Worm (Caenorhabditis elegans) whole organism, L4 larva: ENCODE measurements around the gene srx-104.

Source experiments
- D1046.2 ChIP-seq: fragments of 200-800 bp; sonication (Bioruptor generic); IDR thresholded peaks from 2 replicates; pipeline ENCODE4 v1.3.6; 2022; ENCODE audit warnings: missing genetic modification characterization, missing compliant biosample characterization
- aly-2 ChIP-seq: sonication (generic microtip); optimal IDR thresholded peaks from 2 replicates; lab custom pipeline; 2018; ENCODE audit warnings: missing biosample characterization, missing genetic modification characterization
- ama-1 ChIP-seq: fragments of 150-350 bp; optimal IDR thresholded peaks from 2 replicates; lab custom pipeline; 2014; ENCODE audit warnings: inconsistent platforms, mixed read lengths
- hmg-1.1 ChIP-seq: fragments of 200-800 bp; sonication (Bioruptor generic); IDR thresholded peaks from 2 replicates; pipeline ENCODE4 v1.3.6; 2022; ENCODE audit warnings: missing genetic modification reagents, missing genetic modification characterization, missing compliant biosample characterization
- nhr-111 ChIP-seq: fragments of 200-800 bp; sonication (Bioruptor generic); optimal IDR thresholded peaks from 2 replicates; lab custom pipeline; 2018; ENCODE audit warnings: mild to moderate bottlenecking, missing genetic modification characterization, missing compliant biosample characterization
- pha-4 ChIP-seq, 2 experiments: fragments of 150-350 bp in 1 of 2; fragments of 200-800 bp in 1 of 2; sonication (Bioruptor generic) in 1 of 2; IDR thresholded peaks in 1 of 2; optimal IDR thresholded peaks in 1 of 2; 2 replicates each; pipeline versions ENCODE4 v1.3.6 to Lab custom; 2014 to 2022; ENCODE audit warnings: missing genetic modification characterization in 2 of 2, missing genetic modification reagents in 2 of 2, missing biosample characterization in 1 of 2, missing compliant biosample characterization in 1 of 2
- php-3 ChIP-seq: fragments of 200-800 bp; sonication (Bioruptor generic); IDR thresholded peaks from 2 replicates; pipeline ENCODE4 v1.3.6; 2022; ENCODE audit warnings: missing genetic modification reagents, missing genetic modification characterization, missing compliant biosample characterization
- pqm-1 ChIP-seq: sonication (generic microtip); optimal IDR thresholded peaks from 2 replicates; lab custom pipeline; 2017; ENCODE audit warnings: missing biosample characterization, missing genetic modification characterization
- snpc-4 ChIP-seq: fragments of 150-350 bp; optimal IDR thresholded peaks from 2 replicates; lab custom pipeline; 2014; ENCODE audit warnings: missing biosample characterization, missing genetic modification characterization
- spr-1 ChIP-seq: sonication (generic microtip); optimal IDR thresholded peaks from 2 replicates; lab custom pipeline; 2016; ENCODE audit warnings: mild to moderate bottlenecking, missing genetic modification characterization, missing compliant biosample characterization
- ztf-11 ChIP-seq: fragments of 150-350 bp; optimal IDR thresholded peaks from 2 replicates; lab custom pipeline; 2014; ENCODE audit warnings: missing biosample characterization, missing genetic modification characterization

DNA sequence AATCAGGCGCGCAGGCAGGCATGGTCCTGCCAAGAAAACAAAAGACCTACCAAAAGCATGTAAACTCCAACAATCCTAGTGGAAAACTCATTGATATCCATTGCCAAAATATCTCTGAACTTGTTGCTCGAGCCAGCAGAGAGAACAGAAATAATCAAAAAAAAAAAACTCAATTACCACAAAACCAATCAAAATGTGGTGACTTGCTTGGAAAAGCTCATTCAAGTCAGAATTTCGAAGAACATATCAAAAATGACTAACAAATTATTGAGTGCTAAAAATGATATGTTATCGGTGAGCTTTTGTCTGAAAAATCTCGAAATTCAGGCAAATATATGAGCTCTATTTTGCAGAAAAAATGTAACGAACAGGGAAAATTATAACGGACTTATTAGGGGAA is 1.8 kb upstream of the srx-104 start, which contains the start of gene srx-105:
- TF ChIP-seq ama-1 (lab: Kevin White, UChicago) (no peak), spr-1 (tag; lab: Kevin White, UChicago) (no peak), D1046.2 (no peak), aly-2 (tag; lab: Kevin White, UChicago) (no peak), hmg-1.1 (no peak), pqm-1 (no peak), php-3 (GFP tag; lab: Robert Waterston, UW) (no peak), snpc-4 (tag; lab: Kevin White, UChicago) (no peak), ztf-11 (tag; lab: Kevin White, UChicago) (no peak), pha-4 (GFP tag; IDR thresholded peaks at IDR 0.05; lab: Robert Waterston, UW) (no peak), pha-4 (tag; optimal IDR thresholded peaks at IDR 0.05; lab: Kevin White, UChicago) (no peak), nhr-111 (no peak)
